Worm (Caenorhabditis elegans): Measurements from ENCODE around the gene K09C6.8.
"Not testable (repeated sequence)": the region's sequence is repeated elsewhere in the genome, so short reads cannot be mapped to it uniquely, and the experiment has no call there.

Gene K09C6.8

ce11 chrV:849512-849911, 6.5 kb upstream of the K09C6.8 start, which contains the start of gene srbc-12:
srbc-12 (plus strand) TSS chrV:849812.
- TF ChIP-seq nhr-76 (tag; optimal IDR thresholded peaks at IDR 0.05), result no peak
- TF ChIP-seq R02D3.7 (tag; optimal IDR thresholded peaks at IDR 0.05), result no peak
- no peak for TF ChIP-seq lin-29 (GFP tag; IDR thresholded peaks at IDR 0.05)
- TF ChIP-seq mdt-29 (GFP tag; IDR thresholded peaks at IDR 0.05), result no peak
- no peak for TF ChIP-seq mep-1 (tag; optimal IDR thresholded peaks at IDR 0.05)
- TF ChIP-seq ztf-11 (tag; optimal IDR thresholded peaks at IDR 0.05), result no peak
- TF ChIP-seq F44E2.7 (GFP tag; IDR thresholded peaks at IDR 0.05), result no peak

- TF ChIP-seq nhr-41 (GFP tag; IDR thresholded peaks at IDR 0.05), result no peak
- no peak for TF ChIP-seq tag-97 (GFP tag; IDR thresholded peaks at IDR 0.05)
- no peak for TF ChIP-seq ceh-62 (tag; optimal IDR thresholded peaks at IDR 0.05)
- TF ChIP-seq zip-2 (tag; optimal IDR thresholded peaks at IDR 0.05), result no peak
- TF ChIP-seq egl-43 (GFP tag; IDR thresholded peaks at IDR 0.05), result no peak
Observed at ce11 chrV:849042-849441, 6.0 kb upstream of the K09C6.8 start.

DNA sequence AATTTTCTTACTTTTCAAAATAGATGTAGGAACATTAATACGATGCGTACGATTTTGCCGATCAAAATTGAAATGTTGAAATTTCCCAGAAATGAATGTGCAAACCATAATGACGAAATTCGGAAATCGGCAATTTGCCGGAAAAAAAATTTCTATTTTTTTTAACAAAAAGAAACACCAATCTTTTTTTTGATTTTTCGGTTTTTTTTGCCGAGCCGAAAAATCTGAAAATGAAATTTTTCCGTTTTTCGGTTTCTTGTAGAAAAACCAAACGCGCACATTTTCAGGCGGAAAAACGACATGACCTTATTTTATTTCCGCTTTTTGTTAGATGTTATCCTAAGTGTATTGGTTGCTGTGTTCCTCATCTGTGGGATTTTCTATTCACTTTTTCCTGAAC, 4.5 kb upstream of the K09C6.8 start, which contains the start of gene srbc-13:
TSS of gene srbc-13 (plus strand) at position 301 of the 400 bp plus-strand sequence.
- TF ChIP-seq T26A8.4 (GFP tag; IDR thresholded peaks at IDR 0.05) (no peak), fos-1 (tag; optimal IDR thresholded peaks at IDR 0.05) (no peak), ceh-28 (tag; optimal IDR thresholded peaks at IDR 0.05) (no peak), set-16 (GFP tag; IDR thresholded peaks at IDR 0.05) (no peak), F10B5.3 (tag; optimal IDR thresholded peaks at IDR 0.05) (no peak), daf-19 (GFP tag; conservative IDR thresholded peaks at IDR 0.05) (no peak), rbr-2 (tag; optimal IDR thresholded peaks at IDR 0.05) (no peak), Y5F2A.4 (GFP tag; optimal IDR thresholded peaks at IDR 0.05) (no peak), D1046.2 (GFP tag; IDR thresholded peaks at IDR 0.05) (no peak), ceh-82 (tag; optimal IDR thresholded peaks at IDR 0.05) (no peak)

ce11 chrV:842611-843010, 407 bp downstream of the K09C6.8 start:
- no peak for TF ChIP-seq cey-2 (tag; optimal IDR thresholded peaks at IDR 0.05; ENCODE audit: borderline replicate concordance, insufficient read depth)
- TF ChIP-seq egl-43 (GFP tag; IDR thresholded peaks at IDR 0.05), result peak; percentile 62; the same call in 1 of the 2 replicates
- no peak for TF ChIP-seq sdz-12 (GFP tag; optimal IDR thresholded peaks at IDR 0.05)
- TF ChIP-seq set-16 (GFP tag; IDR thresholded peaks at IDR 0.05), result peak; percentile 99
- TF ChIP-seq nhr-42 (GFP tag; IDR thresholded peaks at IDR 0.05), result no peak
- TF ChIP-seq F49E8.2 (tag; optimal IDR thresholded peaks at IDR 0.05; ENCODE audit: borderline replicate concordance), result no peak
- peak; percentile 83; the same call in 1 of the 2 replicates for TF ChIP-seq pha-4 (GFP tag; IDR thresholded peaks at IDR 0.05)
- no peak for TF ChIP-seq pha-4 (tag; optimal IDR thresholded peaks at IDR 0.05)

DNA sequence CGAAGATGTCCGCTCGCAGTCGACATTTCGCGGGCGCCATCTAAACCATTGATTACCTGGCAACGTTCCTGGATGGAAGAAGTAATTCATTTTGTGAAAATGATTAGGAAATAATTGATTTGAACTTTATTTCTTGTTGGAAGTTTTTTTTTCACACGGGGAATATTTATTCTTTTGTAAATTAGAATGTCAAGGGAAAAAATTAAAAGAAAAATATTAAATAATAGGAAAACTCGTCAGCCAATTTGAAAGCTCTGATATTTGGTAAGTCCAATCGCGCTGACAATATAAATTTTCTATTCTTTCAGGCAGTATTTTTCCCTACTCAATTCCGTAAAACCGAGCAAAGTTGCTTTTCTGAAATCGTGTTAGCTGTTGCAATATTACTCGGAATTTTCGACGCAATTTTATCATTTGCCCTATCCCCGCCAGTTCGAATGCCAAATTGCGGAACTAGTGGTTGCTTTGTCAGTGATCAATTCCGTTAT, 4.0 kb downstream of the K09C6.8 start, which contains the start of the genes K09C6.7 and K09C6.10:
TSS of gene K09C6.7 (minus strand) at position 101 of the 488 bp plus-strand sequence.
TSS of gene K09C6.10 (plus strand) at position 438 of the 488 bp plus-strand sequence.
- not testable (repeated sequence) for TF ChIP-seq nhr-77 (tag; optimal IDR thresholded peaks at IDR 0.05); mxl-3 (GFP tag; optimal IDR thresholded peaks at IDR 0.05); mdl-1 (tag; optimal IDR thresholded peaks at IDR 0.05)

DNA sequence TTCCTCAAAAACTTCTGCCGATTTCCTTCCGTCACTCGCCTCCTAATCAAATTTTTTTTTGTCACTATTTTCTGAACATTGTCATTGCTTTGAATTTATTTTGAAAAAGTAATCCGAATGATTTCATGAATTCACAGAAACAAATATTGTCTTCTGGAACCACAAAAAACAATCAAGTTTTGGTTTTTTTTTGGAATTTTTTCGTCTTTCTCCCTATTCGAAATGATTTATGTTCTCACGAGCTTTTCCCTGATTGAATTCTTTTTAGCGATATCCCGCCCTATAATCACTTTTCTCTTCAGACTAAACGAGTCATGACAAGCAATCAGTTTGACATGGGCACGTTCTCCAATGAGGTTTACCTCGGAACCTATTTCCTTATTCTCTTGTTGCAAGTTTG, 9.7 kb downstream of the K09C6.8 start, which contains the start of gene F41H8.1:
TSS of gene F41H8.1 (plus strand) at position 301 of the 400 bp plus-strand sequence.
- TF ChIP-seq lsy-2 (tag; optimal IDR thresholded peaks at IDR 0.05), result no peak
- no peak for TF ChIP-seq dve-1 (tag; optimal IDR thresholded peaks at IDR 0.05; ENCODE audit: insufficient read depth)
- no peak for TF ChIP-seq zfp-2 (tag; optimal IDR thresholded peaks at IDR 0.05)
- no peak for TF ChIP-seq zag-1 (tag; optimal IDR thresholded peaks at IDR 0.05)
- TF ChIP-seq unc-130 (GFP tag; optimal IDR thresholded peaks at IDR 0.05), result no peak
- TF ChIP-seq vab-7 (GFP tag; IDR thresholded peaks at IDR 0.05), result no peak
- TF ChIP-seq F26F4.8 (GFP tag; conservative IDR thresholded peaks at IDR 0.05), result no peak
- TF ChIP-seq unc-62 (GFP tag; optimal IDR thresholded peaks at IDR 0.05 in 1 of 2), result no peak
- no peak for TF ChIP-seq unc-62 (tag; optimal IDR thresholded peaks at IDR 0.05)
- no peak for TF ChIP-seq sdz-12 (GFP tag; optimal IDR thresholded peaks at IDR 0.05)
- no peak for TF ChIP-seq nhr-41 (GFP tag; IDR thresholded peaks at IDR 0.05)
- TF ChIP-seq D1046.2 (GFP tag; IDR thresholded peaks at IDR 0.05), result no peak
- no peak for TF ChIP-seq nhr-102 (tag; optimal IDR thresholded peaks at IDR 0.05)
- TF ChIP-seq aha-1 (tag), result no peak
- no peak for TF ChIP-seq nhr-25 (tag; optimal IDR thresholded peaks at IDR 0.05; ENCODE audit: borderline replicate concordance, insufficient read depth)
- no peak for TF ChIP-seq dmd-8 (GFP tag; IDR thresholded peaks at IDR 0.05)

Measured in whole organism, L4 larva.